Worm (Caenorhabditis elegans) whole organism, late embryonic: ENCODE data around the gene srv-10.

Source experiments
- F13H6.1 ChIP-seq: sonication (generic microtip); optimal IDR thresholded peaks from 2 replicates; lab custom pipeline; 2016; ENCODE audit warnings: missing genetic modification characterization, missing compliant biosample characterization
- ama-1 ChIP-seq: fragments of 150-350 bp; optimal IDR thresholded peaks from 2 replicates; lab custom pipeline; 2014
- ceh-24 ChIP-seq: sonication (generic microtip); optimal IDR thresholded peaks from 2 replicates; lab custom pipeline; 2016; ENCODE audit warnings: mild to moderate bottlenecking, missing genetic modification characterization, missing compliant biosample characterization
- ceh-31 ChIP-seq: sonication (generic microtip); optimal IDR thresholded peaks from 2 replicates; lab custom pipeline; 2016; ENCODE audit warnings: missing genetic modification characterization, missing compliant biosample characterization
- ceh-9 ChIP-seq: sonication (generic microtip); optimal IDR thresholded peaks from 2 replicates; lab custom pipeline; 2016; ENCODE audit warnings: mild to moderate bottlenecking, missing genetic modification characterization, inconsistent platforms, missing compliant biosample characterization
- elt-4 ChIP-seq: sonication (generic microtip); optimal IDR thresholded peaks from 2 replicates; lab custom pipeline; 2016; ENCODE audit warnings: missing genetic modification characterization, missing compliant biosample characterization
- ets-4 ChIP-seq: sonication (generic microtip); optimal IDR thresholded peaks from 2 replicates; lab custom pipeline; 2016; ENCODE audit warnings: missing genetic modification characterization, missing compliant biosample characterization
- fax-1 ChIP-seq: sonication (generic microtip); optimal IDR thresholded peaks from 2 replicates; lab custom pipeline; 2016; ENCODE audit warnings: missing genotype, missing genetic modification characterization, missing compliant biosample characterization
- fkh-10 ChIP-seq: fragments of 150-350 bp; optimal IDR thresholded peaks from 2 replicates; lab custom pipeline; 2014; ENCODE audit warnings: missing biosample characterization, missing genetic modification reagents, missing genetic modification characterization
- odd-2 ChIP-seq: sonication (generic microtip); optimal IDR thresholded peaks from 2 replicates; lab custom pipeline; 2017; ENCODE audit warnings: antibody characterized with exemption, mild to moderate bottlenecking, missing genetic modification characterization, missing compliant biosample characterization
- pqm-1 ChIP-seq: sonication (generic microtip); optimal IDR thresholded peaks from 2 replicates; lab custom pipeline; 2016; ENCODE audit warnings: missing genetic modification characterization, missing compliant biosample characterization
- tbx-7 ChIP-seq: sonication (generic microtip); optimal IDR thresholded peaks from 2 replicates; lab custom pipeline; 2016; ENCODE audit warnings: missing genotype, missing genetic modification characterization, missing compliant biosample characterization
- ttx-3 ChIP-seq: sonication (generic microtip); optimal IDR thresholded peaks from 2 replicates; lab custom pipeline; 2016; ENCODE audit warnings: missing genetic modification reagents, missing genetic modification characterization, missing compliant biosample characterization

- no peak for TF ChIP-seq ceh-24
- no peak for TF ChIP-seq elt-4 (tag; lab: Kevin White, UChicago)
- no peak for TF ChIP-seq ttx-3 (tag; lab: Kevin White, UChicago)
- no peak for TF ChIP-seq tbx-7
- no peak for TF ChIP-seq ceh-9 (tag; lab: Kevin White, UChicago)
- TF ChIP-seq fax-1 (tag; lab: Kevin White, UChicago), result no peak
- no peak for TF ChIP-seq ceh-31 (tag; lab: Kevin White, UChicago)
- TF ChIP-seq odd-2 (tag; lab: Kevin White, UChicago), result no peak
- TF ChIP-seq ama-1 (lab: Kevin White, UChicago), result no peak
- TF ChIP-seq F13H6.1 (tag; lab: Kevin White, UChicago), result no peak
- TF ChIP-seq ets-4 (tag; lab: Kevin White, UChicago), result no peak
- no peak for TF ChIP-seq pqm-1 (tag; lab: Kevin White, UChicago)
- no peak for TF ChIP-seq fkh-10 (GFP tag; lab: Kevin White, UChicago)
Measured at ce11 chrV:13385798-13386197, 37.9 kb upstream of the srv-10 start, which contains the start of gene gcy-34.
